Fruit fly (Drosophila melanogaster) whole organism, embryonic: ENCODE measurements around the gene CG6675.

Source experiments
- CG16863 ChIP-seq: fragments of 200-800 bp; sonication (Bioruptor generic); optimal IDR thresholded peaks from 3 replicates; lab custom pipeline; 2016; ENCODE audit warnings: missing biosample characterization, missing genetic modification characterization
- CG31441 ChIP-seq: fragments of 200-800 bp; sonication (Bioruptor generic); IDR thresholded peaks from 2 replicates; pipeline ENCODE4 v1.3.6; 2022; ENCODE audit warnings: missing biosample characterization, missing genetic modification characterization
- ap ChIP-seq: fragments of 200-800 bp; sonication (Bioruptor generic); IDR thresholded peaks from 2 replicates; pipeline ENCODE4 v1.3.6; 2022; ENCODE audit warnings: missing biosample characterization, missing genetic modification characterization

DNA sequence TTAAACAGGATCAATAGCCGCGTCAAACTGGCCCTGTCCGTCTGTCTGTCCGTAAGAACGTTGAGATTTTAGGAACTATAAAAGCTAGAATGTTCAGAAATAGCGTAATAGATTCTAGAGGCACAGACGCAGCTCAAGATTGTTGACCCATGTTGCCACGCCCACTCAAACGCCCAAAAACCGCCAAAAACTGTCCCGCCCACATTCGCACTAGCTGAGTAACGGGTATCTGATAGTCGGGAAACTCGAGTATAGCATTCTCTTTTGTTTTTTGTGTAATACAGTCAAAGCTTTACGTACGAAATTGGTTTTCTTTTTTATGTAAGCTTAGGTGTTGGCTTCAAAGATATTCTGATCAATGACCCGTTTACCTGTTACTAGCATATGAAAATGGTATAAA lies 48.9 kb upstream of the CG6675 start:
- TF ChIP-seq ap (GFP tag; lab: Robert Waterston, UW) (no peak), CG31441 (GFP tag; lab: Robert Waterston, UW) (no peak), CG16863 (GFP tag; lab: Kevin White, UChicago) (no peak)
